Worm (Caenorhabditis elegans) whole organism, young adult: ENCODE measurements around the gene mel-28.

Experiments
- F10E7.11 ChIP-seq: sonication (generic microtip); optimal IDR thresholded peaks from 2 replicates; lab custom pipeline; 2017; ENCODE audit warnings: mild to moderate bottlenecking, missing genetic modification characterization, moderate library complexity, missing compliant biosample characterization
- F52B5.7 ChIP-seq: sonication (generic microtip); optimal IDR thresholded peaks from 2 replicates; lab custom pipeline; 2016; ENCODE audit warnings: mild to moderate bottlenecking, missing genetic modification characterization, missing compliant biosample characterization
- T07F8.4 ChIP-seq: sonication (generic microtip); optimal IDR thresholded peaks from 2 replicates; lab custom pipeline; 2016; ENCODE audit warnings: mild to moderate bottlenecking, missing genetic modification characterization, moderate library complexity, missing compliant biosample characterization
- T26A5.8 ChIP-seq: sonication (generic microtip); optimal IDR thresholded peaks from 2 replicates; lab custom pipeline; 2016; ENCODE audit warnings: missing genetic modification characterization, missing compliant biosample characterization
- ekl-4 ChIP-seq: fragments of 200-800 bp; sonication (Bioruptor generic); IDR thresholded peaks from 2 replicates; pipeline ENCODE4 v1.3.6; 2022; ENCODE audit warnings: missing genetic modification reagents, missing genetic modification characterization, missing compliant biosample characterization
- him-1 ChIP-seq: sonication (generic microtip); optimal IDR thresholded peaks from 2 replicates; lab custom pipeline; 2016; ENCODE audit warnings: missing genotype, missing genetic modification reagents, missing genetic modification characterization, missing compliant biosample characterization
- hsf-1 ChIP-seq: fragments of 200-800 bp; sonication (Bioruptor generic); IDR thresholded peaks from 2 replicates; pipeline ENCODE4 v1.3.6; 2022; ENCODE audit warnings: missing genetic modification reagents, missing genetic modification characterization, missing compliant biosample characterization
- mes-4 ChIP-seq: sonication (generic microtip); optimal IDR thresholded peaks from 2 replicates; lab custom pipeline; 2016; ENCODE audit warnings: missing genotype, missing genetic modification characterization, missing compliant biosample characterization
- nfya-1 ChIP-seq: sonication (generic microtip); optimal IDR thresholded peaks from 2 replicates; lab custom pipeline; 2017; ENCODE audit warnings: antibody characterized with exemption, missing compliant biosample characterization, missing genetic modification characterization, borderline replicate concordance; ENCODE audit not compliant: insufficient read depth
- nhr-90 ChIP-seq: sonication (generic microtip); optimal IDR thresholded peaks from 2 replicates; lab custom pipeline; 2016; ENCODE audit warnings: missing genotype, mild to moderate bottlenecking, missing genetic modification characterization, missing compliant biosample characterization
- unc-62 ChIP-seq: fragments of 150-350 bp; optimal IDR thresholded peaks from 2 replicates; lab custom pipeline; 2014; ENCODE audit warnings: missing biosample characterization, missing genetic modification reagents, missing genetic modification characterization
- zfh-2 ChIP-seq: fragments of 200-800 bp; sonication (Bioruptor generic); conservative IDR thresholded peaks from 2 replicates; pipeline ENCODE4 v1.3.6; 2022; ENCODE audit warnings: missing genetic modification reagents, missing genetic modification characterization, missing compliant biosample characterization
- ztf-28 ChIP-seq: fragments of 200-800 bp; sonication (Bioruptor generic); IDR thresholded peaks from 2 replicates; pipeline ENCODE4 v1.3.6; 2022; ENCODE audit warnings: missing genetic modification reagents, missing genetic modification characterization, missing compliant biosample characterization

DNA sequence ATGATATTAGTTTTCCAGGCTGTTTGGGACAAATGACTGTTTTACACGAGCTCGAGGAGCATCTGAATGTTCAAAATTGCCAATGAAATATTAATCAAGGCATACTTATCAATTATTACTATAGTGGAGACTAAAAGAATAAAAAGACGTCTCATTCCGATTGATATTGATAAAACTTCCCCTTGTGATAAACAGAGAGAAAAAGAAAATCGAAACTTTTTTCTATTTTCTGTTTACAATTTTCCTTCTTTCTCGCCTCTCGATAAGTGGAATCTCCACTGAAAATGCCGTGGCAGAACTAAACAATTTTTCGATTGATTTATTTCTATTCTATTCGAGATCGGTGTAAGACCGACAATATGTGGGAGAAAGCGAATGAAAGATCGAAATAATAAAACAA is 6.0 kb upstream of the mel-28 start, which contains the start of gene B0393.9:
- TF ChIP-seq F10E7.11 (no peak), ztf-28 (GFP tag; lab: Robert Waterston, UW) (no peak), zfh-2 (no peak), unc-62 (GFP tag; lab: Kevin White, UChicago) (no peak), ekl-4 (GFP tag; lab: Robert Waterston, UW) (no peak), T07F8.4 (tag; lab: Kevin White, UChicago) (no peak), mes-4 (tag; lab: Kevin White, UChicago) (no peak), nfya-1 (tag; lab: Kevin White, UChicago) (no peak), nhr-90 (tag; lab: Kevin White, UChicago) (no peak), F52B5.7 (no peak), him-1 (no peak), hsf-1 (GFP tag; lab: Robert Waterston, UW) (no peak), T26A5.8 (tag; lab: Kevin White, UChicago) (no peak)
